Fruit fly (Drosophila melanogaster) whole organism, embryonic: ENCODE measurements around the gene CG32483.
A peak's percentile ranks its signal among the peaks of the same experiment; 100 is the strongest.

Experiments used
- Atf-2 ChIP-seq: fragments of 200-800 bp; sonication (Bioruptor generic); optimal IDR thresholded peaks from 2 replicates; lab custom pipeline; 2016; ENCODE audit warnings: missing biosample characterization, missing genetic modification characterization
- CG12071 ChIP-seq: fragments of 200-800 bp; sonication (Bioruptor generic); optimal IDR thresholded peaks from 3 replicates; lab custom pipeline; 2018; ENCODE audit warnings: missing biosample characterization, mild to moderate bottlenecking, missing genetic modification characterization
- CG8359 ChIP-seq: fragments of 200-800 bp; sonication (Bioruptor generic); optimal IDR thresholded peaks from 2 replicates; lab custom pipeline; 2017; ENCODE audit warnings: missing biosample characterization, mild to moderate bottlenecking, missing genetic modification characterization, borderline replicate concordance
- Optix ChIP-seq: fragments of 200-800 bp; sonication (Bioruptor generic); IDR thresholded peaks from 3 replicates; pipeline ENCODE4 v1.3.6; 2022; ENCODE audit warnings: missing biosample characterization, missing genetic modification characterization
- Tbp ChIP-seq: fragments of >200 bp; optimal IDR thresholded peaks from 2 replicates; lab custom pipeline; 2018; ENCODE audit warnings: missing biosample characterization, missing genetic modification characterization
- aop ChIP-seq: fragments of 200-800 bp; sonication (Bioruptor generic); IDR thresholded peaks from 2 replicates; pipeline ENCODE4 v1.3.6; 2022; ENCODE audit warnings: missing biosample characterization, missing genetic modification characterization
- lbe ChIP-seq: fragments of 200-800 bp; sonication (Bioruptor generic); optimal IDR thresholded peaks from 2 replicates; lab custom pipeline; 2016; ENCODE audit warnings: missing biosample characterization, mild to moderate bottlenecking, missing genetic modification characterization
- pzg ChIP-seq: fragments of 200-800 bp; sonication (Bioruptor generic); optimal IDR thresholded peaks from 3 replicates; lab custom pipeline; 2018; ENCODE audit warnings: missing biosample characterization, mild to moderate bottlenecking, missing genetic modification characterization, moderate library complexity

dm6 chr3L:711839-712553 is 22.1 kb upstream of the CG32483 start, which contains the start of gene CG13896:
- TF ChIP-seq Optix (GFP tag; lab: Robert Waterston, UW): peak; percentile 79
- TF ChIP-seq Tbp (GFP tag; lab: Kevin White, UChicago): peak; percentile 37
- TF ChIP-seq Atf-2 (GFP tag; lab: Kevin White, UChicago): peak; percentile 88
- TF ChIP-seq CG12071 (GFP tag; lab: Kevin White, UChicago): peak; percentile 70
- peak; percentile 49 for TF ChIP-seq pzg (GFP tag; lab: Kevin White, UChicago)
- TF ChIP-seq lbe (GFP tag; lab: Kevin White, UChicago): peak; percentile 73
- 0 out of 2 replicates have a peak, but pooled peaks have one; percentile 24 for TF ChIP-seq aop (GFP tag; lab: Robert Waterston, UW)
- TF ChIP-seq CG8359 (GFP tag; lab: Kevin White, UChicago): peak; percentile 40
